Worm (Caenorhabditis elegans) whole organism, late embryonic: ENCODE results near the gene Y71H2AM.12.

ENCODE experiments used
- ama-1 ChIP-seq: fragments of 150-350 bp; optimal IDR thresholded peaks from 2 replicates; lab custom pipeline; 2014
- ceh-9 ChIP-seq: sonication (generic microtip); optimal IDR thresholded peaks from 2 replicates; lab custom pipeline; 2016; ENCODE audit warnings: mild to moderate bottlenecking, missing genetic modification characterization, inconsistent platforms, missing compliant biosample characterization
- eyg-1 ChIP-seq: sonication (generic microtip); optimal IDR thresholded peaks from 2 replicates; lab custom pipeline; 2016; ENCODE audit warnings: missing genotype, missing genetic modification characterization, missing compliant biosample characterization
- fkh-10 ChIP-seq: fragments of 150-350 bp; optimal IDR thresholded peaks from 2 replicates; lab custom pipeline; 2014; ENCODE audit warnings: missing biosample characterization, missing genetic modification reagents, missing genetic modification characterization
- nfya-1 ChIP-seq: sonication (generic microtip); optimal IDR thresholded peaks from 2 replicates; lab custom pipeline; 2017; ENCODE audit warnings: missing genetic modification characterization, mild to moderate bottlenecking, missing compliant biosample characterization, antibody characterized with exemption, moderate library complexity
- pag-3 ChIP-seq: sonication (generic microtip); optimal IDR thresholded peaks from 2 replicates; lab custom pipeline; 2016; ENCODE audit warnings: missing compliant biosample characterization, missing genetic modification characterization, borderline replicate concordance
- pat-9 ChIP-seq: fragments of 200-800 bp; sonication (Bioruptor generic); optimal IDR thresholded peaks from 2 replicates; lab custom pipeline; 2018; ENCODE audit warnings: mild to moderate bottlenecking, missing genetic modification characterization, moderate library complexity, missing compliant biosample characterization

- TF ChIP-seq pat-9 (no peak), ceh-9 (tag; lab: Kevin White, UChicago) (no peak), pag-3 (no peak), nfya-1 (no peak), ama-1 (lab: Kevin White, UChicago) (no peak), fkh-10 (GFP tag; lab: Kevin White, UChicago) (no peak), eyg-1 (tag; lab: Kevin White, UChicago) (no peak)
Observed at ce11 chrIII:2683403-2683802, 50.5 kb downstream of the Y71H2AM.12 start.
